Worm (Caenorhabditis elegans): ENCODE measurements around the gene F53A3.1.

ce11 chrIII:1949362-1949761, 5.9 kb upstream of the F53A3.1 start:
- TF ChIP-seq lsy-2 (tag; optimal IDR thresholded peaks at IDR 0.05) (no peak), F13H6.1 (tag; optimal IDR thresholded peaks at IDR 0.05) (no peak), nhr-11 (tag; optimal IDR thresholded peaks at IDR 0.05) (no peak), nhr-12 (tag; optimal IDR thresholded peaks at IDR 0.05) (no peak), unc-39 (tag; optimal IDR thresholded peaks at IDR 0.05) (no peak), snpc-4 (tag; optimal IDR thresholded peaks at IDR 0.05) (no peak), nhr-77 (tag; optimal IDR thresholded peaks at IDR 0.05) (no peak), lin-39 (tag; optimal IDR thresholded peaks at IDR 0.05) (no peak), R02D3.7 (tag; optimal IDR thresholded peaks at IDR 0.05) (no peak), ceh-16 (tag; optimal IDR thresholded peaks at IDR 0.05) (no peak), mdl-1 (tag; optimal IDR thresholded peaks at IDR 0.05) (no peak), ztf-11 (tag; optimal IDR thresholded peaks at IDR 0.05) (no peak), fos-1 (tag; optimal IDR thresholded peaks at IDR 0.05) (no peak), alr-1 (tag; optimal IDR thresholded peaks at IDR 0.05) (no peak)
